Fruit fly (Drosophila melanogaster) whole organism, embryonic: ENCODE data around the gene CG33490.
A peak's percentile ranks its signal among the peaks of the same experiment; 100 is the strongest.

Experiments
- CG10959 ChIP-seq: fragments of 200-800 bp; sonication (Bioruptor generic); IDR thresholded peaks from 2 replicates; pipeline ENCODE4 v1.3.6; 2022; ENCODE audit warnings: missing biosample characterization, missing genetic modification characterization
- CG12942 ChIP-seq: fragments of 200-800 bp; sonication (Bioruptor generic); optimal IDR thresholded peaks from 3 replicates; lab custom pipeline; 2016; ENCODE audit warnings: missing biosample characterization, missing genetic modification characterization
- CG13894 ChIP-seq: fragments of 200-800 bp; sonication (Bioruptor generic); optimal IDR thresholded peaks from 3 replicates; lab custom pipeline; 2018; ENCODE audit warnings: missing biosample characterization, mild to moderate bottlenecking, missing genetic modification characterization, moderate library complexity
- CG15601 ChIP-seq: fragments of 200-800 bp; sonication (Bioruptor generic); optimal IDR thresholded peaks from 3 replicates; lab custom pipeline; 2019; ENCODE audit warnings: missing biosample characterization, mild to moderate bottlenecking, missing genetic modification characterization, moderate library complexity
- CG1602 ChIP-seq: fragments of 200-800 bp; sonication (Bioruptor generic); optimal IDR thresholded peaks from 3 replicates; lab custom pipeline; 2016; ENCODE audit warnings: missing biosample characterization, missing genetic modification characterization
- CG17568 ChIP-seq: fragments of 200-800 bp; sonication (Bioruptor generic); optimal IDR thresholded peaks from 2 replicates; lab custom pipeline; 2018; ENCODE audit warnings: missing biosample characterization, mild to moderate bottlenecking, missing genetic modification characterization, moderate library complexity
- CG1832 ChIP-seq: fragments of 200-800 bp; sonication (Bioruptor generic); optimal IDR thresholded peaks from 2 replicates; lab custom pipeline; 2017; ENCODE audit warnings: missing biosample characterization, mild to moderate bottlenecking, missing genetic modification characterization, inconsistent platforms
- CG18764 ChIP-seq: fragments of 200-800 bp; sonication (Bioruptor generic); optimal IDR thresholded peaks from 3 replicates; lab custom pipeline; 2016; ENCODE audit warnings: missing biosample characterization, missing genetic modification characterization
- CG30403 ChIP-seq: fragments of 200-800 bp; sonication (Bioruptor generic); optimal IDR thresholded peaks from 3 replicates; lab custom pipeline; 2016; ENCODE audit warnings: missing biosample characterization, missing genetic modification characterization
- CG31224 ChIP-seq: fragments of 200-800 bp; sonication (Bioruptor generic); IDR thresholded peaks from 2 replicates; pipeline ENCODE4 v1.3.6; 2022; ENCODE audit warnings: missing biosample characterization, missing genetic modification characterization
- CG31388 ChIP-seq: fragments of 200-800 bp; sonication (Bioruptor generic); optimal IDR thresholded peaks from 2 replicates; lab custom pipeline; 2016; ENCODE audit warnings: missing biosample characterization, missing genetic modification characterization
- CG4282 ChIP-seq: fragments of 200-800 bp; sonication (Bioruptor generic); optimal IDR thresholded peaks from 2 replicates; lab custom pipeline; 2016; ENCODE audit warnings: missing biosample characterization, missing genetic modification characterization
- CG6254 ChIP-seq: fragments of 200-800 bp; sonication (Bioruptor generic); optimal IDR thresholded peaks from 3 replicates; lab custom pipeline; 2017; ENCODE audit warnings: mild to moderate bottlenecking, missing biosample characterization, missing genetic modification reagents, missing genetic modification characterization
- CG7271 ChIP-seq: fragments of 200-800 bp; sonication (Bioruptor generic); optimal IDR thresholded peaks from 2 replicates; lab custom pipeline; 2018; ENCODE audit warnings: missing biosample characterization, mild to moderate bottlenecking, missing genetic modification characterization, moderate library complexity
- CG9797 ChIP-seq: fragments of 200-800 bp; sonication (Bioruptor generic); optimal IDR thresholded peaks from 3 replicates; lab custom pipeline; 2018; ENCODE audit warnings: missing biosample characterization, mild to moderate bottlenecking, missing genetic modification characterization
- CG9932 ChIP-seq: fragments of 200-800 bp; sonication (Bioruptor generic); IDR thresholded peaks from 2 replicates; pipeline ENCODE4 v1.3.6; 2022; ENCODE audit warnings: missing biosample characterization, missing genetic modification characterization
- D19B ChIP-seq: fragments of 200-800 bp; sonication (Bioruptor generic); optimal IDR thresholded peaks from 2 replicates; lab custom pipeline; 2017; ENCODE audit warnings: missing biosample characterization, mild to moderate bottlenecking, missing genetic modification characterization
- Dbx ChIP-seq: fragments of 200-800 bp; sonication (Bioruptor generic); IDR thresholded peaks from 3 replicates; pipeline ENCODE4 v1.3.6; 2022; ENCODE audit warnings: missing biosample characterization, missing genetic modification characterization
- Dref ChIP-seq: fragments of 200-800 bp; sonication (Bioruptor generic); IDR thresholded peaks from 2 replicates; pipeline ENCODE4 v1.3.6; 2022; ENCODE audit warnings: missing biosample characterization, missing genetic modification characterization
- Drgx ChIP-seq: fragments of 200-800 bp; sonication (Bioruptor generic); IDR thresholded peaks from 2 replicates; pipeline ENCODE4 v1.3.6; 2022; ENCODE audit warnings: missing biosample characterization, missing genetic modification characterization
- Ets97D ChIP-seq: fragments of 200-800 bp; sonication (Bioruptor generic); optimal IDR thresholded peaks from 3 replicates; lab custom pipeline; 2016; ENCODE audit warnings: missing biosample characterization, missing genetic modification characterization
- Fer1 ChIP-seq: fragments of 200-800 bp; sonication (Bioruptor generic); optimal IDR thresholded peaks from 2 replicates; lab custom pipeline; 2017; ENCODE audit warnings: missing biosample characterization, mild to moderate bottlenecking, missing genetic modification characterization
- H2.0 ChIP-seq: fragments of 200-800 bp; sonication (Bioruptor generic); IDR thresholded peaks from 2 replicates; pipeline ENCODE4 v1.3.6; 2022; ENCODE audit warnings: missing biosample characterization, missing genetic modification characterization
- HmgD ChIP-seq: fragments of 200-800 bp; sonication (Bioruptor generic); optimal IDR thresholded peaks from 3 replicates; lab custom pipeline; 2016; ENCODE audit warnings: missing biosample characterization, missing genetic modification characterization
- Kr ChIP-seq: fragments of 200-800 bp; sonication (Bioruptor generic); optimal IDR thresholded peaks from 2 replicates; lab custom pipeline; 2017; ENCODE audit warnings: missing biosample characterization, mild to moderate bottlenecking, missing genetic modification characterization
- MBD-R2 ChIP-seq: fragments of 200-800 bp; sonication (Bioruptor generic); IDR thresholded peaks from 2 replicates; pipeline ENCODE4 v1.3.6; 2022; ENCODE audit warnings: missing biosample characterization, missing genetic modification characterization
- NfI ChIP-seq: fragments of 200-800 bp; sonication (Bioruptor generic); optimal IDR thresholded peaks from 3 replicates; lab custom pipeline; 2018; ENCODE audit warnings: missing biosample characterization, mild to moderate bottlenecking, missing genetic modification characterization, moderate library complexity
- Opbp ChIP-seq: fragments of 200-800 bp; sonication (Bioruptor generic); IDR thresholded peaks from 3 replicates; pipeline ENCODE4 v1.3.6; 2022; ENCODE audit warnings: missing biosample characterization, missing genetic modification characterization; ENCODE audit not compliant: partially characterized antibody
- Pdp1 ChIP-seq, 2 experiments: fragments of 200-800 bp; sonication (Bioruptor generic); optimal IDR thresholded peaks; 3 replicates each; lab custom pipeline; 2016; ENCODE audit warnings: missing biosample characterization in 2 of 2, missing genetic modification characterization in 2 of 2, mild to moderate bottlenecking in 1 of 2, moderate library complexity in 1 of 2
- Six4 ChIP-seq: fragments of 200-800 bp; sonication (Bioruptor generic); optimal IDR thresholded peaks from 2 replicates; lab custom pipeline; 2016; ENCODE audit warnings: missing biosample characterization, missing genetic modification characterization
- Ssrp ChIP-seq: fragments of 200-800 bp; sonication (Bioruptor generic); optimal IDR thresholded peaks from 2 replicates; lab custom pipeline; 2018; ENCODE audit warnings: missing biosample characterization, mild to moderate bottlenecking, missing genetic modification characterization, moderate library complexity
- ac ChIP-seq: fragments of 200-800 bp; sonication (Bioruptor generic); optimal IDR thresholded peaks from 3 replicates; lab custom pipeline; 2017; ENCODE audit warnings: missing biosample characterization, mild to moderate bottlenecking, missing genetic modification characterization
- ap ChIP-seq: fragments of 200-800 bp; sonication (Bioruptor generic); IDR thresholded peaks from 2 replicates; pipeline ENCODE4 v1.3.6; 2022; ENCODE audit warnings: missing biosample characterization, missing genetic modification characterization
- ase ChIP-seq: fragments of 200-800 bp; sonication (Bioruptor generic); IDR thresholded peaks from 3 replicates; pipeline ENCODE4 v1.3.6; 2022; ENCODE audit warnings: missing biosample characterization, missing genetic modification characterization
- bab2 ChIP-seq: fragments of 200-800 bp; sonication (Bioruptor generic); optimal IDR thresholded peaks from 2 replicates; lab custom pipeline; 2016; ENCODE audit warnings: missing biosample characterization, missing genetic modification characterization
- bowl ChIP-seq: fragments of 200-800 bp; sonication (Bioruptor generic); IDR thresholded peaks from 2 replicates; pipeline ENCODE4 v1.3.6; 2022; ENCODE audit warnings: missing biosample characterization, missing genetic modification characterization
- btn ChIP-seq: fragments of 200-800 bp; sonication (Bioruptor generic); optimal IDR thresholded peaks from 2 replicates; lab custom pipeline; 2016; ENCODE audit warnings: missing biosample characterization, missing genetic modification characterization
- dati ChIP-seq: fragments of 200-800 bp; sonication (Bioruptor generic); IDR thresholded peaks from 2 replicates; pipeline ENCODE4 v1.3.6; 2022; ENCODE audit warnings: missing biosample characterization, missing genetic modification characterization
- grau ChIP-seq: fragments of 200-800 bp; optimal IDR thresholded peaks from 3 replicates; lab custom pipeline; 2019; ENCODE audit warnings: missing biosample characterization, mild to moderate bottlenecking, missing genetic modification characterization, moderate library complexity
- gt ChIP-seq: fragments of 200-800 bp; sonication (Bioruptor generic); IDR thresholded peaks from 2 replicates; pipeline ENCODE4 v1.3.6; 2022; ENCODE audit warnings: missing biosample characterization, missing genetic modification characterization
- her ChIP-seq: fragments of 200-800 bp; sonication (Bioruptor generic); optimal IDR thresholded peaks from 2 replicates; lab custom pipeline; 2016; ENCODE audit warnings: missing biosample characterization, missing genetic modification characterization
- kay ChIP-seq: fragments of 200-800 bp; sonication (Bioruptor generic); optimal IDR thresholded peaks from 2 replicates; lab custom pipeline; 2016; ENCODE audit warnings: missing biosample characterization, missing genetic modification characterization
- lilli ChIP-seq: fragments of 200-800 bp; sonication (Bioruptor generic); optimal IDR thresholded peaks from 3 replicates; lab custom pipeline; 2016; ENCODE audit warnings: missing biosample characterization, missing genetic modification characterization
- oc ChIP-seq: fragments of 200-800 bp; sonication (Bioruptor generic); optimal IDR thresholded peaks from 2 replicates; lab custom pipeline; 2018; ENCODE audit warnings: missing biosample characterization, mild to moderate bottlenecking, missing genetic modification characterization, moderate library complexity
- peb ChIP-seq: fragments of 200-800 bp; sonication (Bioruptor generic); IDR thresholded peaks from 2 replicates; pipeline ENCODE4 v1.3.6; 2022; ENCODE audit warnings: missing biosample characterization, missing genetic modification characterization
- pita ChIP-seq: fragments of 200-800 bp; sonication (Bioruptor generic); optimal IDR thresholded peaks from 2 replicates; lab custom pipeline; 2017; ENCODE audit warnings: missing biosample characterization, mild to moderate bottlenecking, missing genetic modification characterization
- pros ChIP-seq: fragments of 200-800 bp; sonication (Bioruptor generic); optimal IDR thresholded peaks from 3 replicates; lab custom pipeline; 2019; ENCODE audit warnings: missing biosample characterization, mild to moderate bottlenecking, missing genetic modification characterization, moderate library complexity
- rib ChIP-seq: fragments of 200-800 bp; sonication (Bioruptor generic); IDR thresholded peaks from 2 replicates; pipeline ENCODE4 v1.3.6; 2022; ENCODE audit warnings: missing biosample characterization, missing genetic modification characterization
- run ChIP-seq: fragments of 200-800 bp; sonication (Bioruptor generic); optimal IDR thresholded peaks from 3 replicates; lab custom pipeline; 2018; ENCODE audit warnings: missing biosample characterization, mild to moderate bottlenecking, missing genetic modification characterization
- so ChIP-seq: fragments of 200-800 bp; sonication (Bioruptor generic); IDR thresholded peaks from 3 replicates; pipeline ENCODE4 v1.3.6; 2022; ENCODE audit warnings: missing biosample characterization, missing genetic modification characterization
- vvl ChIP-seq: fragments of 200-800 bp; sonication (Bioruptor generic); IDR thresholded peaks from 2 replicates; pipeline ENCODE4 v1.3.6; 2022; ENCODE audit warnings: missing biosample characterization, missing genetic modification characterization

CG33490 gene

dm6 chr3L:11533704-11534319 lies 40.7 kb downstream of the CG33490 start (continued):
- TF ChIP-seq CG10959 (GFP tag; lab: Robert Waterston, UW) (no peak), pita (GFP tag; lab: Kevin White, UChicago) (no peak), H2.0 (GFP tag; lab: Robert Waterston, UW) (peak; percentile 28; the same call in 1 of the 2 replicates), her (GFP tag; lab: Kevin White, UChicago) (no peak), Ssrp (tag; lab: Kevin White, UChicago) (peak; percentile 36), so (0 out of 3 replicates have a peak, but pooled peaks have one; percentile 16), NfI (GFP tag; lab: Kevin White, UChicago) (peak; percentile 32), D19B (GFP tag; lab: Kevin White, UChicago) (peak; percentile 59), Dbx (no peak), Dref (GFP tag; lab: Robert Waterston, UW) (no peak), bab2 (no peak), kay (GFP tag; lab: Kevin White, UChicago) (peak; percentile 48), vvl (peak; percentile 7; the same call in 1 of the 2 replicates), ac (GFP tag; lab: Kevin White, UChicago) (no peak), Ets97D (GFP tag; lab: Kevin White, UChicago) (no peak), lilli (GFP tag; lab: Kevin White, UChicago) (peak; percentile 61), CG15601 (no peak), Fer1 (GFP tag; lab: Kevin White, UChicago) (peak; percentile 47), bowl (GFP tag; lab: Robert Waterston, UW) (0 out of 2 replicates have a peak, but pooled peaks have one; percentile 31), CG17568 (GFP tag; lab: Kevin White, UChicago) (peak; percentile 25), ap (no peak), CG7271 (no peak), Six4 (no peak), peb (GFP tag; lab: Robert Waterston, UW) (no peak), grau (tag; lab: Kevin White, UChicago) (peak; percentile 68), ase (GFP tag; lab: Robert Waterston, UW) (no peak), oc (no peak)

dm6 chr3L:11531994-11532732 lies 42.3 kb downstream of the CG33490 start:
- peak; percentile 34; the same call in 1 of the 2 replicates for TF ChIP-seq Drgx (GFP tag; lab: Robert Waterston, UW)
- no peak for TF ChIP-seq CG1832 (GFP tag; lab: Kevin White, UChicago)
- no peak for TF ChIP-seq CG9797 (GFP tag; lab: Kevin White, UChicago)
- TF ChIP-seq pros (GFP tag; lab: Kevin White, UChicago): no peak
- TF ChIP-seq CG31224 (GFP tag; lab: Robert Waterston, UW): no peak
- no peak for TF ChIP-seq Opbp (GFP tag; lab: Robert Waterston, UW)
- no peak for TF ChIP-seq CG4282 (GFP tag; lab: Kevin White, UChicago)
- peak in 1 of 2 experiments; percentile 55 for TF ChIP-seq Pdp1 (GFP tag; optimal IDR thresholded peaks at IDR 0.05; lab: Kevin White, UChicago)
- peak; percentile 83 for TF ChIP-seq CG13894 (tag; lab: Kevin White, UChicago)
- no peak for TF ChIP-seq Kr (GFP tag; lab: Kevin White, UChicago)
- 0 out of 2 replicates have a peak, but pooled peaks have one; percentile 25 for TF ChIP-seq CG9932
- TF ChIP-seq CG12942 (GFP tag; lab: Kevin White, UChicago): no peak
- TF ChIP-seq HmgD (GFP tag; lab: Kevin White, UChicago): no peak
- no peak for TF ChIP-seq rib (GFP tag; lab: Robert Waterston, UW)
- TF ChIP-seq run (tag; lab: Kevin White, UChicago): no peak
- no peak for TF ChIP-seq CG30403 (GFP tag; lab: Kevin White, UChicago)
- TF ChIP-seq btn (GFP tag; lab: Kevin White, UChicago): no peak
- TF ChIP-seq CG31388 (GFP tag; lab: Kevin White, UChicago): no peak
- no peak for TF ChIP-seq gt (GFP tag; lab: Robert Waterston, UW)
- no peak for TF ChIP-seq CG1602
- TF ChIP-seq CG6254 (GFP tag; lab: Kevin White, UChicago): no peak
- no peak for TF ChIP-seq dati (GFP tag; lab: Robert Waterston, UW)
- no peak for TF ChIP-seq CG18764 (GFP tag; lab: Kevin White, UChicago)
- TF ChIP-seq MBD-R2: no peak
